Fruit fly (Drosophila melanogaster) whole organism, pupa: ENCODE measurements around the gene Urm1.

Experiments
- CG13204 ChIP-seq: fragments of 200-800 bp; sonication (Bioruptor generic); optimal IDR thresholded peaks from 2 replicates; lab custom pipeline; 2018; ENCODE audit warnings: missing biosample characterization, mild to moderate bottlenecking, missing genetic modification characterization, moderate library complexity
- CG15710 ChIP-seq: fragments of 200-800 bp; sonication (Bioruptor generic); optimal IDR thresholded peaks from 2 replicates; lab custom pipeline; 2018; ENCODE audit warnings: missing biosample characterization, mild to moderate bottlenecking, missing genetic modification characterization, moderate library complexity
- CG17806 ChIP-seq: fragments of 200-800 bp; sonication (Bioruptor generic); optimal IDR thresholded peaks from 2 replicates; lab custom pipeline; 2018; ENCODE audit warnings: missing biosample characterization, mild to moderate bottlenecking, missing genetic modification characterization, moderate library complexity
- CG32121 ChIP-seq: fragments of 200-800 bp; sonication (Bioruptor generic); IDR thresholded peaks from 2 replicates; pipeline ENCODE4 v1.3.6; 2022; ENCODE audit warnings: missing biosample characterization, missing genetic modification characterization
- CG34367 ChIP-seq: fragments of 200-800 bp; sonication (Bioruptor generic); optimal IDR thresholded peaks from 2 replicates; lab custom pipeline; 2018; ENCODE audit warnings: missing biosample characterization, mild to moderate bottlenecking, missing genetic modification characterization
- CG8159 ChIP-seq: fragments of 200-800 bp; sonication (Bioruptor generic); optimal IDR thresholded peaks from 3 replicates; lab custom pipeline; 2018; ENCODE audit warnings: missing biosample characterization, mild to moderate bottlenecking, missing genetic modification characterization, moderate library complexity
- CG8301 ChIP-seq: fragments of 200-800 bp; sonication (Bioruptor generic); optimal IDR thresholded peaks from 2 replicates; lab custom pipeline; 2018; ENCODE audit warnings: missing biosample characterization, mild to moderate bottlenecking, missing genetic modification characterization
- EcR ChIP-seq: fragments of 200-800 bp; sonication (Bioruptor generic); optimal IDR thresholded peaks from 3 replicates; lab custom pipeline; 2019; ENCODE audit warnings: missing biosample characterization, missing genetic modification characterization, mild to moderate bottlenecking, moderate library complexity, missing genetic modification reagents
- Ets98B ChIP-seq: fragments of 200-800 bp; sonication (Bioruptor generic); IDR thresholded peaks from 2 replicates; pipeline ENCODE4 v1.3.6; 2022; ENCODE audit warnings: missing biosample characterization, missing genetic modification characterization
- Pif1A ChIP-seq: fragments of 200-800 bp; sonication (Bioruptor generic); optimal IDR thresholded peaks from 3 replicates; lab custom pipeline; 2016; ENCODE audit warnings: missing biosample characterization, missing genetic modification characterization
- Snoo ChIP-seq: fragments of 200-800 bp; sonication (Bioruptor generic); optimal IDR thresholded peaks from 3 replicates; lab custom pipeline; 2017; ENCODE audit warnings: missing biosample characterization, mild to moderate bottlenecking, missing genetic modification characterization, inconsistent platforms
- gl ChIP-seq: fragments of 200-800 bp; sonication (Bioruptor generic); optimal IDR thresholded peaks from 2 replicates; lab custom pipeline; 2018; ENCODE audit warnings: missing biosample characterization, mild to moderate bottlenecking, missing genetic modification characterization
- rn ChIP-seq: fragments of 200-800 bp; sonication (Bioruptor generic); IDR thresholded peaks from 2 replicates; pipeline ENCODE4 v1.3.6; 2022; ENCODE audit warnings: missing biosample characterization, missing genetic modification characterization

DNA sequence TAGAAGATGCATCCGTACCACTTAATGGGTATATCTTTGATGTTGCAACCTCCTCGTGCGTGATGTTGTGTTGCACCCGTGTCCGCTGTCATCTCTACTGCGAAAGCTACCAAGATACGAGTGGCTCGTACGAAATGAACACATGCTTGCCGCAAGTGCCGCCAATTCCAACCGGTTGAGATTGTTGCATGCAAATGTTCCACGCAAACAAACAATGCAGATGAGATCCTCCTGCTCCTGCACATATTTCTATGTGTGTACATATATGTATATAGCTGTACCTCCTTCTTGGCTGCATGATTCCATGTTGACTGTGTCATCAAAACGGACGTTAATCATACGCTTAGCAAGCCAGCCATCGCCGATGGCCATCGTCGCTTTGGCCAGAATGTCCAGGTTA is 10.2 kb downstream of the Urm1 start:
- TF ChIP-seq rn (GFP tag; lab: Robert Waterston, UW), result no peak
- no peak for TF ChIP-seq Snoo (tag; lab: Kevin White, UChicago)
- TF ChIP-seq EcR (GFP tag; lab: Kevin White, UChicago), result no peak
- no peak for TF ChIP-seq CG17806 (tag; lab: Kevin White, UChicago)
- no peak for TF ChIP-seq CG13204 (GFP tag; lab: Kevin White, UChicago)
- no peak for TF ChIP-seq CG8301 (tag; lab: Kevin White, UChicago)
- TF ChIP-seq Ets98B (GFP tag; lab: Robert Waterston, UW), result no peak
- no peak for TF ChIP-seq CG32121 (GFP tag; lab: Robert Waterston, UW)
- no peak for TF ChIP-seq CG15710 (tag; lab: Kevin White, UChicago)
- TF ChIP-seq Pif1A, result no peak
- TF ChIP-seq gl (tag; lab: Kevin White, UChicago), result no peak
- TF ChIP-seq CG34367 (tag; lab: Kevin White, UChicago), result no peak
- no peak for TF ChIP-seq CG8159 (tag; lab: Kevin White, UChicago)
